Fruit fly (Drosophila melanogaster) whole organism, adult: ENCODE data around the gene CG12746.

Experiments
- CG12768 ChIP-seq: fragments of 200-800 bp; sonication (Bioruptor generic); optimal IDR thresholded peaks from 2 replicates; lab custom pipeline; 2017; ENCODE audit warnings: missing biosample characterization, missing genetic modification characterization, mild to moderate bottlenecking, moderate library complexity, missing genetic modification reagents
- CG14711 ChIP-seq: fragments of 200-800 bp; sonication (Bioruptor generic); optimal IDR thresholded peaks from 2 replicates; lab custom pipeline; 2018; ENCODE audit warnings: missing biosample characterization, mild to moderate bottlenecking, missing genetic modification characterization, moderate library complexity
- CG33017 ChIP-seq: fragments of 200-800 bp; sonication (Bioruptor generic); optimal IDR thresholded peaks from 2 replicates; lab custom pipeline; 2018; ENCODE audit warnings: missing biosample characterization, mild to moderate bottlenecking, missing genetic modification characterization, moderate library complexity
- CG7101 ChIP-seq: fragments of 200-800 bp; sonication (Bioruptor generic); optimal IDR thresholded peaks from 2 replicates; lab custom pipeline; 2018; ENCODE audit warnings: missing biosample characterization, mild to moderate bottlenecking, missing genetic modification characterization, moderate library complexity
- Crg-1 ChIP-seq: fragments of 200-800 bp; sonication (Bioruptor generic); optimal IDR thresholded peaks from 2 replicates; lab custom pipeline; 2016; ENCODE audit warnings: missing biosample characterization, missing genetic modification characterization
- Hr96 ChIP-seq: fragments of 200-800 bp; sonication (Bioruptor generic); optimal IDR thresholded peaks from 2 replicates; lab custom pipeline; 2016; ENCODE audit warnings: missing biosample characterization, missing genetic modification characterization
- bab1 ChIP-seq: fragments of 200-800 bp; sonication (Bioruptor generic); optimal IDR thresholded peaks from 3 replicates; lab custom pipeline; 2019; ENCODE audit warnings: missing biosample characterization, mild to moderate bottlenecking, missing genetic modification characterization, moderate library complexity
- tj ChIP-seq: fragments of 200-800 bp; sonication (Bioruptor generic); optimal IDR thresholded peaks from 3 replicates; lab custom pipeline; 2017; ENCODE audit warnings: missing biosample characterization, mild to moderate bottlenecking, missing genetic modification characterization, moderate library complexity
- toe ChIP-seq: fragments of 200-800 bp; sonication (Bioruptor generic); optimal IDR thresholded peaks from 2 replicates; lab custom pipeline; 2016; ENCODE audit warnings: missing biosample characterization, missing genetic modification characterization

dm6 chr3R:5517876-5518211 is 46.8 kb upstream of the CG12746 start:
- TF ChIP-seq Crg-1 (GFP tag; lab: Kevin White, UChicago) (no peak), CG33017 (tag; lab: Kevin White, UChicago) (no peak), CG7101 (tag; lab: Kevin White, UChicago) (no peak), tj (GFP tag; lab: Kevin White, UChicago) (no peak), toe (no peak), bab1 (GFP tag; lab: Kevin White, UChicago) (no peak), CG14711 (no peak), CG12768 (GFP tag; lab: Kevin White, UChicago) (no peak), Hr96 (GFP tag; lab: Kevin White, UChicago) (no peak)
